Fruit fly (Drosophila melanogaster) whole organism, embryonic: ENCODE results near the gene CycE.

ENCODE experiments used
- Bgb ChIP-seq: fragments of 200-800 bp; sonication (Bioruptor generic); IDR thresholded peaks from 2 replicates; pipeline ENCODE4 v1.3.6; 2022; ENCODE audit warnings: missing biosample characterization, missing genetic modification characterization; ENCODE audit not compliant: partially characterized antibody
- C15 ChIP-seq: fragments of 200-800 bp; sonication (Bioruptor generic); IDR thresholded peaks from 3 replicates; pipeline ENCODE4 v1.3.6; 2022; ENCODE audit warnings: missing biosample characterization, missing genetic modification characterization
- CG11085 ChIP-seq: fragments of 200-800 bp; sonication (Bioruptor generic); IDR thresholded peaks from 2 replicates; pipeline ENCODE4 v1.3.6; 2022; ENCODE audit warnings: missing biosample characterization, missing genetic modification characterization
- CG11696 ChIP-seq: fragments of 200-800 bp; sonication (Bioruptor generic); IDR thresholded peaks from 2 replicates; pipeline ENCODE4 v1.3.6; 2022; ENCODE audit warnings: missing biosample characterization, missing genetic modification characterization
- CG12299 ChIP-seq: fragments of 200-800 bp; sonication (Bioruptor generic); optimal IDR thresholded peaks from 2 replicates; lab custom pipeline; 2018; ENCODE audit warnings: missing biosample characterization, mild to moderate bottlenecking, missing genetic modification characterization
- CG13296 ChIP-seq: fragments of 200-800 bp; sonication (Bioruptor generic); optimal IDR thresholded peaks from 3 replicates; lab custom pipeline; 2018; ENCODE audit warnings: missing biosample characterization, mild to moderate bottlenecking, missing genetic modification characterization
- CG13624 ChIP-seq: fragments of 200-800 bp; sonication (Bioruptor generic); optimal IDR thresholded peaks from 2 replicates; lab custom pipeline; 2016; ENCODE audit warnings: missing biosample characterization, missing genetic modification characterization
- CG15696 ChIP-seq: fragments of 200-800 bp; sonication (Bioruptor generic); optimal IDR thresholded peaks from 2 replicates; lab custom pipeline; 2019; ENCODE audit warnings: missing biosample characterization, mild to moderate bottlenecking, missing genetic modification characterization, moderate library complexity
- CG1792 ChIP-seq: fragments of 200-800 bp; sonication (Bioruptor generic); optimal IDR thresholded peaks from 2 replicates; lab custom pipeline; 2016; ENCODE audit warnings: missing biosample characterization, missing genetic modification characterization
- CG18599 ChIP-seq: fragments of 200-800 bp; sonication (Bioruptor generic); optimal IDR thresholded peaks from 3 replicates; lab custom pipeline; 2017; ENCODE audit warnings: missing biosample characterization, missing genetic modification characterization, mild to moderate bottlenecking, moderate library complexity, missing genetic modification reagents
- CG33557 ChIP-seq: fragments of 200-800 bp; sonication (Bioruptor generic); optimal IDR thresholded peaks from 2 replicates; lab custom pipeline; 2019; ENCODE audit warnings: missing biosample characterization, mild to moderate bottlenecking, missing genetic modification characterization, moderate library complexity
- CG42726 ChIP-seq: fragments of 200-800 bp; sonication (Bioruptor generic); IDR thresholded peaks from 2 replicates; pipeline ENCODE4 v1.3.6; 2022; ENCODE audit warnings: missing biosample characterization, missing genetic modification characterization; ENCODE audit not compliant: partially characterized antibody
- CG4617 ChIP-seq: fragments of 200-800 bp; sonication (Bioruptor generic); optimal IDR thresholded peaks from 3 replicates; lab custom pipeline; 2016; ENCODE audit warnings: missing biosample characterization, missing genetic modification characterization, borderline replicate concordance
- CG4820 ChIP-seq: fragments of 200-800 bp; sonication (Bioruptor generic); optimal IDR thresholded peaks from 3 replicates; lab custom pipeline; 2016; ENCODE audit warnings: missing biosample characterization, missing genetic modification characterization
- CG5953 ChIP-seq: fragments of 200-800 bp; sonication (Bioruptor generic); IDR thresholded peaks from 2 replicates; pipeline ENCODE4 v1.3.6; 2022; ENCODE audit warnings: missing biosample characterization, missing genetic modification characterization
- CG6175 ChIP-seq: fragments of 200-800 bp; sonication (Bioruptor generic); IDR thresholded peaks from 3 replicates; pipeline ENCODE4 v1.3.6; 2022; ENCODE audit warnings: missing biosample characterization, missing genetic modification characterization
- CG6272 ChIP-seq: fragments of 200-800 bp; sonication (Bioruptor generic); IDR thresholded peaks from 2 replicates; pipeline ENCODE4 v1.3.6; 2022; ENCODE audit warnings: missing biosample characterization, missing genetic modification characterization
- CG6854 ChIP-seq: fragments of 200-800 bp; sonication (Bioruptor generic); optimal IDR thresholded peaks from 3 replicates; lab custom pipeline; 2017; ENCODE audit warnings: missing biosample characterization, mild to moderate bottlenecking, missing genetic modification characterization
- CG9817 ChIP-seq: fragments of 200-800 bp; sonication (Bioruptor generic); optimal IDR thresholded peaks from 2 replicates; lab custom pipeline; 2018; ENCODE audit warnings: missing biosample characterization, mild to moderate bottlenecking, missing genetic modification characterization, moderate library complexity
- CTCF ChIP-seq: fragments of 200-800 bp; sonication (Bioruptor generic); optimal IDR thresholded peaks from 2 replicates; lab custom pipeline; 2017; ENCODE audit warnings: missing biosample characterization, mild to moderate bottlenecking, missing genetic modification characterization, moderate library complexity
- Dp ChIP-seq: fragments of 200-800 bp; sonication (Bioruptor generic); optimal IDR thresholded peaks from 2 replicates; lab custom pipeline; 2018; ENCODE audit warnings: missing biosample characterization, mild to moderate bottlenecking, missing genetic modification characterization, moderate library complexity
- E2f1 ChIP-seq: fragments of 200-800 bp; sonication (Bioruptor generic); IDR thresholded peaks from 2 replicates; pipeline ENCODE4 v1.3.6; 2022; ENCODE audit warnings: missing biosample characterization, missing genetic modification characterization
- Max ChIP-seq: fragments of 200-800 bp; sonication (Bioruptor generic); optimal IDR thresholded peaks from 2 replicates; lab custom pipeline; 2016; ENCODE audit warnings: missing biosample characterization, mild to moderate bottlenecking, missing genetic modification characterization
- Meics ChIP-seq: fragments of 200-800 bp; sonication (Bioruptor generic); optimal IDR thresholded peaks from 2 replicates; lab custom pipeline; 2017; ENCODE audit warnings: missing biosample characterization, mild to moderate bottlenecking, missing genetic modification characterization
- Nf-YA ChIP-seq: fragments of 200-800 bp; sonication (Bioruptor generic); IDR thresholded peaks from 2 replicates; pipeline ENCODE4 v1.3.6; 2022; ENCODE audit warnings: missing biosample characterization, missing genetic modification characterization
- NfI ChIP-seq: fragments of 200-800 bp; sonication (Bioruptor generic); optimal IDR thresholded peaks from 3 replicates; lab custom pipeline; 2018; ENCODE audit warnings: missing biosample characterization, mild to moderate bottlenecking, missing genetic modification characterization, moderate library complexity
- Optix ChIP-seq: fragments of 200-800 bp; sonication (Bioruptor generic); IDR thresholded peaks from 3 replicates; pipeline ENCODE4 v1.3.6; 2022; ENCODE audit warnings: missing biosample characterization, missing genetic modification characterization
- Sox100B ChIP-seq: fragments of 200-800 bp; sonication (Bioruptor generic); optimal IDR thresholded peaks from 3 replicates; lab custom pipeline; 2018; ENCODE audit warnings: missing biosample characterization, mild to moderate bottlenecking, missing genetic modification characterization
- ara ChIP-seq: fragments of 200-800 bp; sonication (Bioruptor generic); IDR thresholded peaks from 2 replicates; pipeline ENCODE4 v1.3.6; 2022; ENCODE audit warnings: missing biosample characterization, missing genetic modification characterization
- br ChIP-seq: fragments of >200 bp; optimal IDR thresholded peaks from 2 replicates; lab custom pipeline; 2017
- cad ChIP-seq: fragments of >200 bp; optimal IDR thresholded peaks from 2 replicates; lab custom pipeline; 2017; ENCODE audit warnings: missing biosample characterization, missing genetic modification characterization
- cg ChIP-seq: fragments of 200-800 bp; sonication (Bioruptor generic); optimal IDR thresholded peaks from 3 replicates; lab custom pipeline; 2019; ENCODE audit warnings: missing biosample characterization, mild to moderate bottlenecking, missing genetic modification characterization, moderate library complexity
- chif ChIP-seq, 2 experiments: fragments of 200-800 bp; sonication (Bioruptor generic); optimal IDR thresholded peaks; 3 replicates each; lab custom pipeline; 2016; ENCODE audit warnings: missing biosample characterization in 2 of 2, missing genetic modification characterization in 2 of 2
- da ChIP-seq: fragments of 200-800 bp; sonication (Bioruptor generic); optimal IDR thresholded peaks from 2 replicates; lab custom pipeline; 2016; ENCODE audit warnings: missing biosample characterization, missing genetic modification characterization
- dpn ChIP-seq, 2 experiments: fragments of 200-800 bp; sonication (Bioruptor generic); optimal IDR thresholded peaks; 3 replicates each; lab custom pipeline; 2016; ENCODE audit warnings: missing biosample characterization in 2 of 2, missing genetic modification characterization in 2 of 2
- eyg ChIP-seq: fragments of 200-800 bp; sonication (Bioruptor generic); optimal IDR thresholded peaks from 3 replicates; lab custom pipeline; 2016; ENCODE audit warnings: missing biosample characterization, missing genetic modification characterization
- grau ChIP-seq: fragments of 200-800 bp; optimal IDR thresholded peaks from 3 replicates; lab custom pipeline; 2019; ENCODE audit warnings: missing biosample characterization, mild to moderate bottlenecking, missing genetic modification characterization, moderate library complexity
- her ChIP-seq: fragments of 200-800 bp; sonication (Bioruptor generic); optimal IDR thresholded peaks from 2 replicates; lab custom pipeline; 2016; ENCODE audit warnings: missing biosample characterization, missing genetic modification characterization
- knrl ChIP-seq: fragments of 200-800 bp; sonication (Bioruptor generic); IDR thresholded peaks from 3 replicates; pipeline ENCODE4 v1.3.6; 2022; ENCODE audit warnings: missing biosample characterization, missing genetic modification characterization; ENCODE audit not compliant: partially characterized antibody
- lov ChIP-seq, 2 experiments: fragments of 200-800 bp in 1 of 2; fragments of >200 bp in 1 of 2; sonication (Bioruptor generic) in 1 of 2; IDR thresholded peaks in 1 of 2; optimal IDR thresholded peaks in 1 of 2; 2 replicates in 1 of 2; 3 replicates in 1 of 2; pipeline versions ENCODE4 v1.3.6 to Lab custom; 2017 to 2022; ENCODE audit warnings: missing biosample characterization in 1 of 2, missing genetic modification characterization in 1 of 2
- nerfin-2 ChIP-seq: fragments of 200-800 bp; sonication (Bioruptor generic); IDR thresholded peaks from 2 replicates; pipeline ENCODE4 v1.3.6; 2022; ENCODE audit warnings: missing biosample characterization, missing genetic modification characterization; ENCODE audit not compliant: partially characterized antibody
- phol ChIP-seq: fragments of 200-800 bp; sonication (Bioruptor generic); optimal IDR thresholded peaks from 3 replicates; lab custom pipeline; 2018; ENCODE audit warnings: missing biosample characterization, mild to moderate bottlenecking, missing genetic modification characterization, moderate library complexity
- ranshi ChIP-seq: fragments of 200-800 bp; sonication (Bioruptor generic); IDR thresholded peaks from 2 replicates; pipeline ENCODE4 v1.3.6; 2022; ENCODE audit warnings: missing biosample characterization, missing genetic modification characterization
- scrt ChIP-seq: fragments of 200-800 bp; sonication (Bioruptor generic); optimal IDR thresholded peaks from 2 replicates; lab custom pipeline; 2018; ENCODE audit warnings: missing biosample characterization, mild to moderate bottlenecking, missing genetic modification characterization, moderate library complexity
- sens-2 ChIP-seq: fragments of 200-800 bp; sonication (Bioruptor generic); IDR thresholded peaks from 2 replicates; pipeline ENCODE4 v1.3.6; 2022; ENCODE audit warnings: missing biosample characterization, missing genetic modification characterization
- so ChIP-seq: fragments of 200-800 bp; sonication (Bioruptor generic); IDR thresholded peaks from 3 replicates; pipeline ENCODE4 v1.3.6; 2022; ENCODE audit warnings: missing biosample characterization, missing genetic modification characterization
- sob ChIP-seq: fragments of 200-800 bp; sonication (Bioruptor generic); IDR thresholded peaks from 2 replicates; pipeline ENCODE4 v1.3.6; 2022; ENCODE audit warnings: missing biosample characterization, missing genetic modification characterization
- tap ChIP-seq: fragments of 200-800 bp; optimal IDR thresholded peaks from 3 replicates; lab custom pipeline; 2019; ENCODE audit warnings: missing biosample characterization, mild to moderate bottlenecking, missing genetic modification characterization, moderate library complexity
- vvl ChIP-seq: fragments of 200-800 bp; sonication (Bioruptor generic); IDR thresholded peaks from 2 replicates; pipeline ENCODE4 v1.3.6; 2022; ENCODE audit warnings: missing biosample characterization, missing genetic modification characterization
- zfh2 ChIP-seq: fragments of 200-800 bp; sonication (Bioruptor generic); optimal IDR thresholded peaks from 2 replicates; lab custom pipeline; 2016; ENCODE audit warnings: missing biosample characterization, missing genetic modification characterization

CycE gene

DNA sequence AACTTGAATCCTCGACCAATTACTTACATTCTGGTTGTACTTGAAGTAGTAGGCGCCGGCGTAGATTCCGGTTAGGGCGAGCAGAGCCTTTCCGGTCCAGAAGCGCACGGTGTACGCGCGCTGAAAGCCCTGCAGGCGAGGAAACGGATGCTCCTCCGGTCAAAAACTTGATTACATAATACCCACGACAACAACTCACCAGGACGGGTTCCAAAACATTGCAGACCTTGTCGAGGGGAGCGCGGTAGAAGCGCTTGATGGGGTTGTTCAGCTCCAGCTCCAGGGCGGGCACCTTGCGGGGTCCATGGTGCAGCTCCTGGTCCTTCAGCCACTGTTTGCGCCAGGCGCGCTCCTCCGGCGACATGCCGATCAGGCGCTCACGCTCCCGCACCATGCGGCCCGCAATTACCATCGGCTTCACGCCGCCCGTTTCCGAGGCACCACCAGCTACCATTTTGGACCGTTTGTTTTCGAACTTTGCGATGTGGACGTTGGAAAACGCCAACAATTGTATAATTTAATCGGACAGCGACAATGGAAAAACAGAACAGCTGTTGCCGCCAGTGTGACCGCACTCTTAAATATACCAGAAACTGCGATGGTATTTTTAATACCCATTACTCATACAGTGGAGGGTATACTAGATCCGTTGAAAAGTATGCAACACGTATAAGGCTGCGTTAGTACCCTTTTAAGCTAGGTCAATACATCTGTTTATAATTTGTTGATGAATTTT, 2.7 kb upstream of the CycE start, which contains the start of gene ND-B17 (continued):
- TF ChIP-seq CG42726 (GFP tag; lab: Robert Waterston, UW) (no peak), CG11085 (GFP tag; lab: Robert Waterston, UW) (no peak), grau (tag; lab: Kevin White, UChicago) (peak; percentile 49), E2f1 (GFP tag; lab: Robert Waterston, UW) (peak; percentile 34), dpn (GFP tag; optimal IDR thresholded peaks at IDR 0.05; lab: Kevin White, UChicago) (peak; percentile 26 to 69), vvl (GFP tag; lab: Robert Waterston, UW) (peak; percentile 59; the same call in 1 of the 2 replicates), zfh2 (GFP tag; lab: Kevin White, UChicago) (peak; percentile 57), CG13624 (GFP tag; lab: Kevin White, UChicago) (peak; percentile 35), ranshi (GFP tag; lab: Robert Waterston, UW) (peak; percentile 63; the same call in 1 of the 2 replicates), Meics (GFP tag; lab: Kevin White, UChicago) (no peak), CG5953 (GFP tag; lab: Robert Waterston, UW) (no peak), CG11696 (GFP tag; lab: Robert Waterston, UW) (no peak), knrl (no peak), CG33557 (GFP tag; lab: Kevin White, UChicago) (peak; percentile 3), CG4820 (GFP tag; lab: Kevin White, UChicago) (no peak), Dp (GFP tag; lab: Kevin White, UChicago) (peak; percentile 18), CG6854 (GFP tag; lab: Kevin White, UChicago) (no peak), eyg (no peak), cg (GFP tag; lab: Kevin White, UChicago) (no peak), Bgb (GFP tag; lab: Robert Waterston, UW) (no peak; the same call in 1 of the 2 replicates), C15 (GFP tag; lab: Robert Waterston, UW) (no peak), cad (GFP tag; lab: Kevin White, UChicago) (no peak), CG4617 (GFP tag; lab: Kevin White, UChicago) (peak; percentile 19), br (no peak), CG18599 (GFP tag; lab: Kevin White, UChicago) (no peak), Max (no peak), chif (GFP tag; optimal IDR thresholded peaks at IDR 0.05; lab: Kevin White, UChicago) (peak in 1 of 2 experiments; percentile 59), sob (GFP tag; lab: Robert Waterston, UW) (peak; percentile 75), nerfin-2 (no peak), CG13296 (GFP tag; lab: Kevin White, UChicago) (no peak), CG1792 (GFP tag; lab: Kevin White, UChicago) (no peak), so (GFP tag; lab: Robert Waterston, UW) (0 out of 3 replicates have a peak, but pooled peaks have one; percentile 7), Nf-YA (GFP tag; lab: Robert Waterston, UW) (no peak), scrt (GFP tag; lab: Kevin White, UChicago) (no peak), ara (no peak), da (GFP tag; lab: Kevin White, UChicago) (peak; percentile 41), Optix (GFP tag; lab: Robert Waterston, UW) (no peak), lov (optimal IDR thresholded peaks at IDR 0.05; lab: Kevin White, UChicago) (no peak), lov (GFP tag; IDR thresholded peaks at IDR 0.05; lab: Robert Waterston, UW) (no peak), sens-2 (peak; percentile 35; the same call in 1 of the 2 replicates), Sox100B (GFP tag; lab: Kevin White, UChicago) (no peak), CTCF (no peak), her (peak; percentile 24), CG9817 (tag; lab: Kevin White, UChicago) (peak; percentile 23), CG12299 (tag; lab: Kevin White, UChicago) (no peak), phol (tag; lab: Kevin White, UChicago) (peak; percentile 17), CG15696 (no peak), CG6272 (GFP tag; lab: Robert Waterston, UW) (no peak), CG6175 (GFP tag; lab: Robert Waterston, UW) (no peak), NfI (no peak), tap (tag; lab: Kevin White, UChicago) (no peak)
